Fruit fly (Drosophila melanogaster): ENCODE results near the gene CG42564.
A peak's percentile ranks its signal among the peaks of the same experiment; 100 is the strongest.

Gene CG42564

dm6 chr3R:6373512-6374306, 566 bp upstream of the CG42564 start (continued):
- TF ChIP-seq CG8281 (tag; optimal IDR thresholded peaks at IDR 0.05) (peak; percentile 3), Oli (tag; optimal IDR thresholded peaks at IDR 0.05) (peak; percentile 10), CG7372 (GFP tag; IDR thresholded peaks at IDR 0.05) (no peak), lmd (GFP tag; IDR thresholded peaks at IDR 0.05) (no peak), B-H1 (GFP tag; IDR thresholded peaks at IDR 0.05) (no peak; the same call in 2 of the 3 replicates), Atf3 (GFP tag; optimal IDR thresholded peaks at IDR 0.05) (no peak), sima (GFP tag; optimal IDR thresholded peaks at IDR 0.05) (no peak), Bgb (GFP tag; IDR thresholded peaks at IDR 0.05; ENCODE audit: partially characterized antibody) (no peak), ems (GFP tag; optimal IDR thresholded peaks at IDR 0.05) (no peak), CG9876 (GFP tag; optimal IDR thresholded peaks at IDR 0.05) (no peak), Atf-2 (GFP tag; optimal IDR thresholded peaks at IDR 0.05) (no peak), scrt (GFP tag; optimal IDR thresholded peaks at IDR 0.05) (peak; percentile 89), CG17912 (GFP tag; optimal IDR thresholded peaks at IDR 0.05) (no peak), CG7786 (GFP tag; optimal IDR thresholded peaks at IDR 0.05) (no peak), CG4730 (GFP tag; IDR thresholded peaks at IDR 0.05) (no peak), CG14710 (tag; optimal IDR thresholded peaks at IDR 0.05) (peak; percentile 49), CG10431 (GFP tag; optimal IDR thresholded peaks at IDR 0.05) (no peak), ro (GFP tag; IDR thresholded peaks at IDR 0.05) (no peak), jing (GFP tag; optimal IDR thresholded peaks at IDR 0.05) (no peak), NfI (GFP tag; optimal IDR thresholded peaks at IDR 0.05) (peak; percentile 10), CG17328 (GFP tag; IDR thresholded peaks at IDR 0.05) (no peak), CG1529 (GFP tag; optimal IDR thresholded peaks at IDR 0.05) (no peak), CG13624 (GFP tag; optimal IDR thresholded peaks at IDR 0.05) (peak; percentile 42), knrl (GFP tag; IDR thresholded peaks at IDR 0.05; ENCODE audit: partially characterized antibody) (no peak), MTF-1 (GFP tag; optimal IDR thresholded peaks at IDR 0.05; ENCODE audit: borderline replicate concordance) (no peak), CG10462 (GFP tag; optimal IDR thresholded peaks at IDR 0.05) (peak; percentile 27), CG9727 (GFP tag; optimal IDR thresholded peaks at IDR 0.05) (peak; percentile 53), Hr3 (GFP tag; optimal IDR thresholded peaks at IDR 0.05) (peak; percentile 2), bsh (GFP tag; optimal IDR thresholded peaks at IDR 0.05) (peak in 1 of 2 experiments; percentile 40), Blimp-1 (GFP tag; optimal IDR thresholded peaks at IDR 0.05) (peak; percentile 52), pita (GFP tag; optimal IDR thresholded peaks at IDR 0.05) (no peak), CG1792 (GFP tag; optimal IDR thresholded peaks at IDR 0.05) (no peak), ind (GFP tag; optimal IDR thresholded peaks at IDR 0.05) (no peak), otp (GFP tag; IDR thresholded peaks at IDR 0.05) (no peak; the same call in 2 of the 3 replicates), sob (GFP tag; IDR thresholded peaks at IDR 0.05) (peak; percentile 64; the same call in 1 of the 2 replicates), Fer3 (tag; optimal IDR thresholded peaks at IDR 0.05) (peak; percentile 65), gro (GFP tag; optimal IDR thresholded peaks at IDR 0.05) (peak; percentile 62), row (GFP tag; IDR thresholded peaks at IDR 0.05) (peak; percentile 77), chinmo (GFP tag; IDR thresholded peaks at IDR 0.05; ENCODE audit: partially characterized antibody) (0 out of 4 replicates have a peak, but pooled peaks have one; percentile 19), vvl (GFP tag; IDR thresholded peaks at IDR 0.05) (peak; percentile 59; the same call in 1 of the 2 replicates), gsb (GFP tag; IDR thresholded peaks at IDR 0.05) (peak; percentile 37; the same call in 1 of the 2 replicates), slp2 (GFP tag; optimal IDR thresholded peaks at IDR 0.05) (no peak), CG33557 (GFP tag; optimal IDR thresholded peaks at IDR 0.05) (no peak), z (GFP tag; IDR thresholded peaks at IDR 0.05) (no peak), CG18011 (GFP tag; optimal IDR thresholded peaks at IDR 0.05) (peak; percentile 6), CG12942 (GFP tag; optimal IDR thresholded peaks at IDR 0.05) (no peak), Nf-YB (GFP tag; optimal IDR thresholded peaks at IDR 0.05) (no peak), jigr1 (GFP tag; IDR thresholded peaks at IDR 0.05) (no peak), kah (GFP tag; optimal IDR thresholded peaks at IDR 0.05) (peak; percentile 17)

All from whole organism, embryonic.